Fruit fly (Drosophila melanogaster) whole organism, adult: Measurements from ENCODE around the gene mRRF2.

Source experiments
- CG11617 ChIP-seq: fragments of 200-800 bp; sonication (Bioruptor generic); optimal IDR thresholded peaks from 2 replicates; lab custom pipeline; 2017; ENCODE audit warnings: mild to moderate bottlenecking, missing biosample characterization, missing genetic modification reagents, missing genetic modification characterization
- CG12768 ChIP-seq: fragments of 200-800 bp; sonication (Bioruptor generic); optimal IDR thresholded peaks from 2 replicates; lab custom pipeline; 2017; ENCODE audit warnings: missing biosample characterization, missing genetic modification characterization, mild to moderate bottlenecking, moderate library complexity, missing genetic modification reagents
- CG14711 ChIP-seq: fragments of 200-800 bp; sonication (Bioruptor generic); optimal IDR thresholded peaks from 2 replicates; lab custom pipeline; 2018; ENCODE audit warnings: missing biosample characterization, mild to moderate bottlenecking, missing genetic modification characterization, moderate library complexity
- CG1620 ChIP-seq: fragments of 200-800 bp; sonication (Bioruptor generic); optimal IDR thresholded peaks from 2 replicates; lab custom pipeline; 2016; ENCODE audit warnings: missing biosample characterization, missing genetic modification characterization
- CG33017 ChIP-seq: fragments of 200-800 bp; sonication (Bioruptor generic); optimal IDR thresholded peaks from 2 replicates; lab custom pipeline; 2018; ENCODE audit warnings: missing biosample characterization, mild to moderate bottlenecking, missing genetic modification characterization, moderate library complexity
- CG5204 ChIP-seq: fragments of 200-800 bp; sonication (Bioruptor generic); optimal IDR thresholded peaks from 2 replicates; lab custom pipeline; 2016; ENCODE audit warnings: missing biosample characterization, missing genetic modification characterization
- CG7045 ChIP-seq: fragments of 200-800 bp; sonication (Bioruptor generic); optimal IDR thresholded peaks from 2 replicates; lab custom pipeline; 2017; ENCODE audit warnings: missing biosample characterization, mild to moderate bottlenecking, missing genetic modification characterization
- CG7101 ChIP-seq: fragments of 200-800 bp; sonication (Bioruptor generic); optimal IDR thresholded peaks from 2 replicates; lab custom pipeline; 2018; ENCODE audit warnings: missing biosample characterization, mild to moderate bottlenecking, missing genetic modification characterization, moderate library complexity
- Clk ChIP-seq: fragments of 200-800 bp; sonication (Bioruptor generic); optimal IDR thresholded peaks from 2 replicates; lab custom pipeline; 2017; ENCODE audit warnings: missing biosample characterization, missing genetic modification characterization
- Crg-1 ChIP-seq: fragments of 200-800 bp; sonication (Bioruptor generic); optimal IDR thresholded peaks from 2 replicates; lab custom pipeline; 2016; ENCODE audit warnings: missing biosample characterization, missing genetic modification characterization
- Hr96 ChIP-seq: fragments of 200-800 bp; sonication (Bioruptor generic); optimal IDR thresholded peaks from 2 replicates; lab custom pipeline; 2016; ENCODE audit warnings: missing biosample characterization, missing genetic modification characterization
- Mnt ChIP-seq: fragments of 200-800 bp; sonication (Bioruptor generic); optimal IDR thresholded peaks from 2 replicates; lab custom pipeline; 2016; ENCODE audit warnings: missing biosample characterization, mild to moderate bottlenecking, missing genetic modification characterization
- bab1 ChIP-seq: fragments of 200-800 bp; sonication (Bioruptor generic); optimal IDR thresholded peaks from 3 replicates; lab custom pipeline; 2019; ENCODE audit warnings: missing biosample characterization, mild to moderate bottlenecking, missing genetic modification characterization, moderate library complexity
- cic ChIP-seq: fragments of 200-800 bp; sonication (Bioruptor generic); optimal IDR thresholded peaks from 2 replicates; lab custom pipeline; 2017; ENCODE audit warnings: missing biosample characterization, mild to moderate bottlenecking, missing genetic modification characterization, moderate library complexity
- cnc ChIP-seq, 2 experiments: fragments of >200 bp; optimal IDR thresholded peaks; 2 replicates each; lab custom pipeline; 2017
- kay ChIP-seq: fragments of 200-800 bp; sonication (Bioruptor generic); peaks from one replicate; lab custom pipeline; 2016; ENCODE audit warnings: missing biosample characterization, missing genetic modification characterization, borderline replicate concordance
- ovo ChIP-seq: fragments of 200-800 bp; sonication (Bioruptor generic); optimal IDR thresholded peaks from 2 replicates; lab custom pipeline; 2016; ENCODE audit warnings: missing biosample characterization, missing genetic modification characterization
- pad ChIP-seq: fragments of 200-800 bp; sonication (Bioruptor generic); optimal IDR thresholded peaks from 3 replicates; lab custom pipeline; 2017; ENCODE audit warnings: missing biosample characterization, missing genetic modification characterization, mild to moderate bottlenecking, moderate library complexity, missing genetic modification reagents
- tj ChIP-seq: fragments of 200-800 bp; sonication (Bioruptor generic); optimal IDR thresholded peaks from 3 replicates; lab custom pipeline; 2017; ENCODE audit warnings: missing biosample characterization, mild to moderate bottlenecking, missing genetic modification characterization, moderate library complexity
- toe ChIP-seq: fragments of 200-800 bp; sonication (Bioruptor generic); optimal IDR thresholded peaks from 2 replicates; lab custom pipeline; 2016; ENCODE audit warnings: missing biosample characterization, missing genetic modification characterization

mRRF2 gene

dm6 chr3R:22613448-22613847 lies at the start of gene mRRF2, which contains the start of gene CG31156:
mRRF2 (plus strand) TSS chr3R:22613686.
CG31156 (minus strand) TSS chr3R:22613656.
- TF ChIP-seq Hr96 (GFP tag; lab: Kevin White, UChicago) (no peak), kay (GFP tag; lab: Kevin White, UChicago) (peak; percentile 88)

dm6 chr3R:22564076-22564475 lies 49.4 kb upstream of the mRRF2 start:
- TF ChIP-seq CG33017 (tag; lab: Kevin White, UChicago) (no peak), tj (GFP tag; lab: Kevin White, UChicago) (no peak), Clk (no peak)

- no peak for TF ChIP-seq tj (GFP tag; lab: Kevin White, UChicago)
- no peak for TF ChIP-seq ovo
- no peak for TF ChIP-seq Clk
- TF ChIP-seq bab1 (GFP tag; lab: Kevin White, UChicago) = no peak
- no peak for TF ChIP-seq CG12768 (GFP tag; lab: Kevin White, UChicago)
- TF ChIP-seq CG11617 = no peak
- TF ChIP-seq CG7045 (GFP tag; lab: Kevin White, UChicago) = no peak
- TF ChIP-seq pad = no peak
- TF ChIP-seq CG5204 (GFP tag; lab: Kevin White, UChicago) = no peak
Observed at dm6 chr3R:22564707-22565106, 48.8 kb upstream of the mRRF2 start.

DNA sequence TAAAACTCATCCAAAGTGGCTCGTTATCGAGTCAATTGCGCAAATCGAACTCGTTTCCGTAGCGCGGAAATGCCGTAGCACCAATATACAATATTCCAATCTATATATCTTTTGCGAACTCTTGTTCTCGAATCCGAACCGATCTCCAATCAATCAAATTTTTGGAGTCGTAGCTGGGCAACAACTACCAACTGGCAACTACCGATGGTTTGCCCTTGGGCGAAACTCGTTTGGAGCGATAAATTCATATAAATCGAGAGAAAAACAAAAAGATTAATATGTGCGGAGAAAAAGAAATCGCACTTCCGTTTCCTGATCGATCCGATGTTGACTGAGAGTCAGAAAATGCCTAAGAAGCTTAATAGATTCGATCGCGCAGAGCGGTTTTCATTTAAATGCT lies 47.8 kb upstream of the mRRF2 start:
- TF ChIP-seq CG7045 (GFP tag; lab: Kevin White, UChicago) (no peak), CG7101 (tag; lab: Kevin White, UChicago) (no peak), tj (GFP tag; lab: Kevin White, UChicago) (no peak), Hr96 (GFP tag; lab: Kevin White, UChicago) (no peak), CG12768 (GFP tag; lab: Kevin White, UChicago) (no peak), pad (no peak), cic (GFP tag; lab: Kevin White, UChicago) (no peak), CG5204 (GFP tag; lab: Kevin White, UChicago) (no peak)

- TF ChIP-seq kay (GFP tag; lab: Kevin White, UChicago) (no peak), CG12768 (GFP tag; lab: Kevin White, UChicago) (no peak), Crg-1 (GFP tag; lab: Kevin White, UChicago) (no peak), CG5204 (GFP tag; lab: Kevin White, UChicago) (no peak), cnc (optimal IDR thresholded peaks at IDR 0.05; lab: Kevin White, UChicago) (no peak), toe (no peak), Mnt (GFP tag; lab: Kevin White, UChicago) (no peak), CG7045 (GFP tag; lab: Kevin White, UChicago) (no peak), CG33017 (tag; lab: Kevin White, UChicago) (no peak), ovo (no peak), CG14711 (tag; lab: Kevin White, UChicago) (no peak), CG1620 (GFP tag; lab: Kevin White, UChicago) (no peak), tj (GFP tag; lab: Kevin White, UChicago) (no peak), pad (no peak), Hr96 (GFP tag; lab: Kevin White, UChicago) (no peak), cic (GFP tag; lab: Kevin White, UChicago) (no peak), Clk (no peak), CG11617 (no peak)
Observed at dm6 chr3R:22568508-22568907, 45.0 kb upstream of the mRRF2 start.

DNA sequence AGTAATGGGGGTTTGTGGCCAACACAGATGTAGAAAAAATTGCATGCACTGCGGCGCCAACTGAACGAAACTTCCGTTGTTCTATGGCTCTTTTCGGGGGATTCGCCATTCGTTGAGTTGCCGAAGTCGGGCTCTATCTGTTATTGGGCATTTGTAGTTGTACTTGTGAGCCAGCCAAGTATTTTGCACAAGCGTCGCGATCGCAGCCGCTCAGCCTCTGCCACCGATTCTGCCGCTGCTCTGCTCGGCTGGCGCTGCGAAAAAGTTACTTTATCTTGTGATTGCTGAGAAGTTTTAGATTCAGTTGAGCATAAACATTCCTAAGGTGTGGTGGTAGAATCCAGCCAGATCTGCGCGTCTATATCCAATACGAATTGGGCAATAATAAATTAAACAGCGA lies 43.6 kb upstream of the mRRF2 start, which contains the start of gene CG33110:
TSS of gene CG33110 (plus strand) at position 301 of the 400 bp plus-strand sequence.
- no peak for TF ChIP-seq Clk
- no peak for TF ChIP-seq bab1 (GFP tag; lab: Kevin White, UChicago)
- no peak for TF ChIP-seq Mnt (GFP tag; lab: Kevin White, UChicago)
- no peak for TF ChIP-seq tj (GFP tag; lab: Kevin White, UChicago)
- no peak for TF ChIP-seq cnc (optimal IDR thresholded peaks at IDR 0.05; lab: Kevin White, UChicago)
- TF ChIP-seq ovo = no peak
- no peak for TF ChIP-seq CG12768 (GFP tag; lab: Kevin White, UChicago)

- TF ChIP-seq cic (GFP tag; lab: Kevin White, UChicago) (no peak), toe (no peak), Clk (no peak), Hr96 (GFP tag; lab: Kevin White, UChicago) (no peak), bab1 (GFP tag; lab: Kevin White, UChicago) (no peak), CG33017 (tag; lab: Kevin White, UChicago) (no peak), CG12768 (GFP tag; lab: Kevin White, UChicago) (no peak), CG7101 (tag; lab: Kevin White, UChicago) (no peak), Crg-1 (GFP tag; lab: Kevin White, UChicago) (no peak), cnc (optimal IDR thresholded peaks at IDR 0.05; lab: Kevin White, UChicago) (no peak), CG1620 (GFP tag; lab: Kevin White, UChicago) (no peak), pad (no peak), CG5204 (GFP tag; lab: Kevin White, UChicago) (no peak), CG11617 (no peak), CG14711 (tag; lab: Kevin White, UChicago) (no peak), kay (GFP tag; lab: Kevin White, UChicago) (no peak), tj (GFP tag; lab: Kevin White, UChicago) (no peak), ovo (no peak), CG7045 (GFP tag; lab: Kevin White, UChicago) (no peak), Mnt (GFP tag; lab: Kevin White, UChicago) (no peak)
Observed at dm6 chr3R:22573590-22573989, 39.9 kb upstream of the mRRF2 start.
